Fruit fly (Drosophila melanogaster): ENCODE results near the gene CG43208.

dm6 chr3R:13279419-13279818 lies 23.8 kb upstream of the CG43208 start, which contains the start of gene CG8630:
- TF ChIP-seq CG4496 (GFP tag; IDR thresholded peaks at IDR 0.05) (0 out of 3 replicates have a peak, but pooled peaks have one; percentile 12), CG15710 (tag; optimal IDR thresholded peaks at IDR 0.05) (no peak), fd96Ca (GFP tag; IDR thresholded peaks at IDR 0.05) (no peak), EcR (GFP tag; optimal IDR thresholded peaks at IDR 0.05) (no peak), rn (GFP tag; IDR thresholded peaks at IDR 0.05) (no peak), CG34367 (tag; optimal IDR thresholded peaks at IDR 0.05) (no peak)

All from whole organism, pupa.